Fruit fly (Drosophila melanogaster): ENCODE results near the gene Bfc.

The Bfc gene

dm6 chr3L:1258547-1258946 lies 8.1 kb downstream of the Bfc start:
- TF ChIP-seq pan (optimal IDR thresholded peaks at IDR 0.05) (no peak), jim (GFP tag; optimal IDR thresholded peaks at IDR 0.05) (no peak), Jra (GFP tag; optimal IDR thresholded peaks at IDR 0.05) (no peak), h (GFP tag; optimal IDR thresholded peaks at IDR 0.05) (no peak), fru (GFP tag; optimal IDR thresholded peaks at IDR 0.05) (no peak), ey (GFP tag; optimal IDR thresholded peaks at IDR 0.05) (no peak), sv (GFP tag; optimal IDR thresholded peaks at IDR 0.05) (no peak), woc (GFP tag; optimal IDR thresholded peaks at IDR 0.05) (no peak), Dfd (GFP tag; optimal IDR thresholded peaks at IDR 0.05) (no peak), Rel (GFP tag; optimal IDR thresholded peaks at IDR 0.05) (no peak), Rel (tag; optimal IDR thresholded peaks at IDR 0.05) (no peak)

dm6 chr3L:1264998-1265397 lies 14.5 kb downstream of the Bfc start:
- TF ChIP-seq Myc (optimal IDR thresholded peaks at IDR 0.05) (no peak), Abd-B (GFP tag; optimal IDR thresholded peaks at IDR 0.05) (no peak), dl (GFP tag; optimal IDR thresholded peaks at IDR 0.05; ENCODE audit: insufficient read depth in 1 of 2, partially characterized antibody in 2 of 2) (no peak), Mio (GFP tag; optimal IDR thresholded peaks at IDR 0.05) (no peak), br (GFP tag; optimal IDR thresholded peaks at IDR 0.05) (peak; percentile 42), fru (GFP tag; optimal IDR thresholded peaks at IDR 0.05) (peak; percentile 34), brk (GFP tag; optimal IDR thresholded peaks at IDR 0.05) (no peak), Hnf4 (GFP tag; optimal IDR thresholded peaks at IDR 0.05) (peak; percentile 2), Rel (GFP tag; optimal IDR thresholded peaks at IDR 0.05) (no peak), Rel (tag; optimal IDR thresholded peaks at IDR 0.05) (no peak), Dfd (GFP tag; optimal IDR thresholded peaks at IDR 0.05) (no peak), sv (GFP tag; optimal IDR thresholded peaks at IDR 0.05) (no peak), Jra (GFP tag; optimal IDR thresholded peaks at IDR 0.05) (no peak), dmrt93B (GFP tag; optimal IDR thresholded peaks at IDR 0.05) (peak; percentile 12), dsf (GFP tag; optimal IDR thresholded peaks at IDR 0.05; ENCODE audit: borderline replicate concordance) (no peak), h (GFP tag; optimal IDR thresholded peaks at IDR 0.05) (peak; percentile 71), pan (optimal IDR thresholded peaks at IDR 0.05) (peak; percentile 25), ey (GFP tag; optimal IDR thresholded peaks at IDR 0.05) (peak; percentile 34), psq (GFP tag; optimal IDR thresholded peaks at IDR 0.05) (no peak), OdsH (GFP tag; optimal IDR thresholded peaks at IDR 0.05) (peak; percentile 38), rgr (GFP tag; optimal IDR thresholded peaks at IDR 0.05) (peak; percentile 23), foxo (GFP tag; optimal IDR thresholded peaks at IDR 0.05) (peak in 1 of 2 experiments; percentile 43), jim (GFP tag; optimal IDR thresholded peaks at IDR 0.05) (no peak), woc (GFP tag; optimal IDR thresholded peaks at IDR 0.05) (peak; percentile 71)

dm6 chr3L:1265423-1266002 lies 15.0 kb downstream of the Bfc start:
- TF ChIP-seq CrebA (GFP tag; optimal IDR thresholded peaks at IDR 0.05; ENCODE audit: borderline replicate concordance) (no peak), br (GFP tag; optimal IDR thresholded peaks at IDR 0.05) (no peak), h (GFP tag; optimal IDR thresholded peaks at IDR 0.05) (no peak), CG9705 (GFP tag; optimal IDR thresholded peaks at IDR 0.05) (no peak), ey (GFP tag; optimal IDR thresholded peaks at IDR 0.05) (no peak), CG32264 (GFP tag; optimal IDR thresholded peaks at IDR 0.05) (no peak), Jra (GFP tag; optimal IDR thresholded peaks at IDR 0.05) (no peak), dmrt93B (GFP tag; optimal IDR thresholded peaks at IDR 0.05) (no peak), foxo (GFP tag; optimal IDR thresholded peaks at IDR 0.05) (no peak), Sp1 (GFP tag; optimal IDR thresholded peaks at IDR 0.05) (no peak), N (GFP tag; optimal IDR thresholded peaks at IDR 0.05) (no peak), Abd-B (GFP tag; optimal IDR thresholded peaks at IDR 0.05) (no peak), brk (GFP tag; optimal IDR thresholded peaks at IDR 0.05) (no peak), jim (GFP tag; optimal IDR thresholded peaks at IDR 0.05) (no peak), Hnf4 (GFP tag; optimal IDR thresholded peaks at IDR 0.05) (no peak), dl (GFP tag; optimal IDR thresholded peaks at IDR 0.05; ENCODE audit: insufficient read depth in 1 of 2, partially characterized antibody in 2 of 2) (peak in 1 of 2 experiments; percentile 45), Hr83 (GFP tag; optimal IDR thresholded peaks at IDR 0.05; ENCODE audit: poor library complexity, severe bottlenecking) (no peak), rgr (GFP tag; optimal IDR thresholded peaks at IDR 0.05) (no peak), pan (optimal IDR thresholded peaks at IDR 0.05) (no peak), Hr78 (GFP tag; optimal IDR thresholded peaks at IDR 0.05) (no peak), Mio (GFP tag; optimal IDR thresholded peaks at IDR 0.05) (no peak), tai (GFP tag; optimal IDR thresholded peaks at IDR 0.05) (no peak), fru (GFP tag; optimal IDR thresholded peaks at IDR 0.05) (no peak), Dfd (GFP tag; optimal IDR thresholded peaks at IDR 0.05) (no peak), psq (GFP tag; optimal IDR thresholded peaks at IDR 0.05) (no peak), Dif (GFP tag; optimal IDR thresholded peaks at IDR 0.05; ENCODE audit: partially characterized antibody) (peak; percentile 68), Myc (optimal IDR thresholded peaks at IDR 0.05) (no peak), HLH106 (tag; optimal IDR thresholded peaks at IDR 0.05) (no peak), Vsx2 (GFP tag; optimal IDR thresholded peaks at IDR 0.05; ENCODE audit: partially characterized antibody) (peak; percentile 34), sage (GFP tag; optimal IDR thresholded peaks at IDR 0.05) (no peak), Rel (GFP tag; optimal IDR thresholded peaks at IDR 0.05) (no peak), Rel (tag; optimal IDR thresholded peaks at IDR 0.05) (peak; percentile 52)

Data from whole organism, wandering third instar larva.